Worm (Caenorhabditis elegans) whole organism, early embryonic: ENCODE data around the gene srw-35.
"Not testable (repeated sequence)": the region's sequence is repeated elsewhere in the genome, so short reads cannot be mapped to it uniquely, and the experiment has no call there.

ENCODE experiments used
- B0310.2 ChIP-seq: sonication (generic microtip); optimal IDR thresholded peaks from 2 replicates; lab custom pipeline; 2016; ENCODE audit warnings: mild to moderate bottlenecking, missing genetic modification characterization, missing compliant biosample characterization
- F13C5.2 ChIP-seq: sonication (generic microtip); optimal IDR thresholded peaks from 2 replicates; lab custom pipeline; 2017; ENCODE audit warnings: mild to moderate bottlenecking, missing genetic modification characterization, inconsistent platforms, missing compliant biosample characterization
- aly-1 ChIP-seq: sonication (generic microtip); optimal IDR thresholded peaks from 2 replicates; lab custom pipeline; 2016; ENCODE audit warnings: missing genetic modification characterization, missing compliant biosample characterization
- ama-1 ChIP-seq: fragments of 150-350 bp; optimal IDR thresholded peaks from 2 replicates; lab custom pipeline; 2014
- ceh-13 ChIP-seq: fragments of 200-800 bp; sonication (Bioruptor generic); optimal IDR thresholded peaks from 2 replicates; lab custom pipeline; 2018; ENCODE audit warnings: mild to moderate bottlenecking, missing genetic modification characterization, missing compliant biosample characterization
- ceh-36 ChIP-seq: sonication (generic microtip); optimal IDR thresholded peaks from 2 replicates; lab custom pipeline; 2016; ENCODE audit warnings: missing genetic modification characterization, inconsistent platforms, missing compliant biosample characterization
- ets-7 ChIP-seq: sonication (generic microtip); optimal IDR thresholded peaks from 2 replicates; lab custom pipeline; 2016; ENCODE audit warnings: missing genotype, missing genetic modification characterization, missing compliant biosample characterization
- flt-1 ChIP-seq: fragments of 200-800 bp; sonication (Bioruptor generic); IDR thresholded peaks from 2 replicates; pipeline ENCODE4 v1.3.6; 2022; ENCODE audit warnings: missing genetic modification characterization, missing compliant biosample characterization
- hmbx-1 ChIP-seq: sonication (generic microtip); optimal IDR thresholded peaks from 2 replicates; lab custom pipeline; 2016; ENCODE audit warnings: mild to moderate bottlenecking, missing genetic modification characterization, missing compliant biosample characterization
- hmg-4 ChIP-seq: fragments of 200-800 bp; sonication (Bioruptor generic); optimal IDR thresholded peaks from 2 replicates; lab custom pipeline; 2018; ENCODE audit warnings: mild to moderate bottlenecking, missing genetic modification characterization, missing compliant biosample characterization
- hnd-1 ChIP-seq: sonication (generic microtip); optimal IDR thresholded peaks from 2 replicates; lab custom pipeline; 2016; ENCODE audit warnings: missing genetic modification characterization, missing compliant biosample characterization
- pes-1 ChIP-seq: fragments of 200-800 bp; sonication (Bioruptor generic); IDR thresholded peaks from 2 replicates; pipeline ENCODE4 v1.3.6; 2022; ENCODE audit warnings: missing genetic modification reagents, missing genetic modification characterization, missing compliant biosample characterization
- scrt-1 ChIP-seq: fragments of 200-800 bp; sonication (Bioruptor generic); IDR thresholded peaks from 2 replicates; pipeline ENCODE4 v1.3.6; 2022; ENCODE audit warnings: missing genetic modification characterization, missing compliant biosample characterization
- sea-1 ChIP-seq: fragments of 200-800 bp; sonication (Bioruptor generic); conservative IDR thresholded peaks from 2 replicates; pipeline ENCODE4 v1.3.6; 2022; ENCODE audit warnings: missing genetic modification characterization, missing compliant biosample characterization
- tbx-11 ChIP-seq: fragments of 200-800 bp; sonication (Bioruptor generic); IDR thresholded peaks from 2 replicates; pipeline ENCODE4 v1.3.6; 2022; ENCODE audit warnings: missing genetic modification characterization, missing compliant biosample characterization
- tbx-37 ChIP-seq: fragments of 200-800 bp; sonication (Bioruptor generic); conservative IDR thresholded peaks from 2 replicates; pipeline ENCODE4 v1.3.6; 2022; ENCODE audit warnings: missing genetic modification reagents, missing genetic modification characterization, missing compliant biosample characterization
- tra-4 ChIP-seq: sonication (generic microtip); optimal IDR thresholded peaks from 2 replicates; lab custom pipeline; 2017; ENCODE audit warnings: missing genetic modification characterization, missing compliant biosample characterization

Gene srw-35

DNA sequence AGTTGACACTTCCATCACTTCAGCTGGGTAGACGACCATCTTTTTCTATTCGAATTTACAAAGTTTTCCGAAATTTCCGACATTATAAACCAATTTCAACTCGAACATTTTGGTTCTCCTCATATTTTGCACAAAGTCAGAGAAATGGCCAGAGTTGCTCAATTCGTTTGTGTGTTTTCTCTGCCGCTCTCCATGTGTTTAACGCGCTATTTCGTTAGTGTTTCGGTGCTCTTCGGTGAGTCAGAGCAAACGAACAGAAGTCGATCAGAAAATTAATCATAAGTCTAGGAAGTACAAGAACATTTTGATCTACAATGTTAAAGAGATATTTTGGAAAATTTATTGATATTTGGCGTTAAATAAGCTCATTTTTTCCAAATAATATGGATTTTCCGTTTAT is 36.4 kb downstream of the srw-35 start, which contains the start of gene srr-3:
Gene srr-3, minus strand, starts transcription at position 101 of the 400 bp plus-strand sequence.
- no peak for TF ChIP-seq F13C5.2 (tag; lab: Kevin White, UChicago)
- no peak for TF ChIP-seq B0310.2 (tag; lab: Kevin White, UChicago)
- no peak for TF ChIP-seq ama-1 (lab: Kevin White, UChicago)
- no peak for TF ChIP-seq scrt-1 (GFP tag; lab: Robert Waterston, UW)
- no peak for TF ChIP-seq aly-1 (tag; lab: Kevin White, UChicago)
- TF ChIP-seq ets-7 = no peak
- TF ChIP-seq ceh-13 (GFP tag; lab: Kevin White, UChicago) = no peak
- TF ChIP-seq hnd-1 (tag; lab: Kevin White, UChicago) = no peak
- TF ChIP-seq pes-1 = no peak
- TF ChIP-seq hmg-4 (GFP tag; lab: Kevin White, UChicago) = no peak
- no peak for TF ChIP-seq flt-1 (GFP tag; lab: Robert Waterston, UW)
- TF ChIP-seq tbx-37 = no peak
- TF ChIP-seq tbx-11 (GFP tag; lab: Robert Waterston, UW) = no peak
- no peak for TF ChIP-seq hmbx-1 (tag; lab: Kevin White, UChicago)
- no peak for TF ChIP-seq sea-1 (GFP tag; lab: Robert Waterston, UW)
- TF ChIP-seq tra-4 (tag; lab: Kevin White, UChicago) = no peak
- no peak for TF ChIP-seq ceh-36 (tag; lab: Kevin White, UChicago)

DNA sequence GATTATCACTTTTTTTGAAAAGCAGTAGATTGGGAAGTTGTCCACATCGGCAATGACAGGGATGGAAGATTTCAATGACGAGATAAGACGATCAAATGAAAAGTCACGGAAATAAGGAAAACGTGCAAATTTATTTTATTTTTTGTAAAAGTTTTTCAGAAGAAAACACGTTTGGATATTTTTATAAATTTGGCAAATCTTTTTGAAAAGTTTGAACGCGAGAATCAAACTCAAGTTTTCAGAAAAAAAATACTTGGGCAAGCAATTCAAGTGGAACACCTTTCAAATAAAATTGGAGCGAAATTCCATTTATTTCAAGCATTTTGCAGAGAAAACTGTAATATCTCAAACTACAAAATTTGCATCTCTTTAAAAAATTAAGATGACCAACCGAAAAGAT is 42.8 kb downstream of the srw-35 start, which contains the start of gene F36D3.5:
Gene F36D3.5, minus strand, starts transcription at position 101 of the 400 bp plus-strand sequence.
- not testable (repeated sequence) for TF ChIP-seq aly-1 (tag; lab: Kevin White, UChicago); scrt-1 (GFP tag; lab: Robert Waterston, UW); hmg-4 (GFP tag; lab: Kevin White, UChicago)

DNA sequence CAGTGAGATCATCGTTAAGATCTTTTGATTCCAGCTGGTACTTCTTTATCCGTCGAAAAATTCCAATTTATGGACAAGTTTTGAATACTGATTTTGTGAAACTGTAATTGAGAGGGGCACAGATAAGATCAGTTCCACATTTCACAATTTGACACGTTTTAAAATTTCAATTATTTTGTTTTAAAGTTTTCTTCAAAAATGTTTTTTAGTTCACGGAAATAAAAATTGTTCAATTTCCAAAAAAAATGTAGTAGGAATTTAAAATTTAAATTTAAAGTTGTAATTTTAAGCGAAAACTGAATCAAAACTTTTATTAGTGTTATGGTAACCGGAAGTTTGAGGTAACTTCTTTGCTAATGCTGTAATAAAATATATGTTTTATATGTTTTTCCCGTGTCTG is 45.3 kb downstream of the srw-35 start, which contains the start of gene F36D3.4:
Gene F36D3.4, minus strand, starts transcription at position 101 of the 400 bp plus-strand sequence.
- TF ChIP-seq F13C5.2 (tag; lab: Kevin White, UChicago) (no peak), pes-1 (no peak), tra-4 (tag; lab: Kevin White, UChicago) (no peak), ceh-36 (tag; lab: Kevin White, UChicago) (no peak), scrt-1 (GFP tag; lab: Robert Waterston, UW) (no peak), aly-1 (tag; lab: Kevin White, UChicago) (no peak), ceh-13 (GFP tag; lab: Kevin White, UChicago) (no peak), tbx-37 (no peak), B0310.2 (tag; lab: Kevin White, UChicago) (no peak)

DNA sequence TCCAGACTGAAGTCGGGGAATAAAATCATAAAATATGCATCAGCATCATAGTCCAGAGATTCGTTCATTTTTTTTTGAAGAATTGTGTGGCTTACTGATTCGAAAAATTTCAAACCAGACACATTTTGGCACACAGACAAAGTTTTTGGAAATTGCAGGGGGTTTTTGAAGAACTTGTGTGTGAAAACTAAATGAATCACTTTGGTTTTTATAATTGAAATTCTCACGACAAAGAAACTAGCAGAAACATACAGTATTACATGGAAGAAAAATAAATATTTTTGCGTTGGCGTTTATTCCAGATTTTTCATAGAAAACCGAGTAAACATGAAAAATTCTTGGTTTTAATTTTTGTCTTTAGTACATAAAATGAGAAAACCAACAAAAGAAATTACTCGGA is 49.9 kb downstream of the srw-35 start, which contains the start of gene srw-34:
Gene srw-34, minus strand, starts transcription at position 101 of the 400 bp plus-strand sequence.
- no peak for TF ChIP-seq scrt-1 (GFP tag; lab: Robert Waterston, UW)
- no peak for TF ChIP-seq sea-1 (GFP tag; lab: Robert Waterston, UW)
- TF ChIP-seq F13C5.2 (tag; lab: Kevin White, UChicago) = no peak
- no peak for TF ChIP-seq ceh-13 (GFP tag; lab: Kevin White, UChicago)
- TF ChIP-seq tra-4 (tag; lab: Kevin White, UChicago) = no peak
- no peak for TF ChIP-seq B0310.2 (tag; lab: Kevin White, UChicago)
- no peak for TF ChIP-seq ets-7
- TF ChIP-seq tbx-11 (GFP tag; lab: Robert Waterston, UW) = no peak
- TF ChIP-seq flt-1 (GFP tag; lab: Robert Waterston, UW) = no peak
- no peak for TF ChIP-seq pes-1
- no peak for TF ChIP-seq tbx-37
- TF ChIP-seq ceh-36 (tag; lab: Kevin White, UChicago) = no peak
- TF ChIP-seq aly-1 (tag; lab: Kevin White, UChicago) = no peak
- TF ChIP-seq hnd-1 (tag; lab: Kevin White, UChicago) = no peak
- TF ChIP-seq ama-1 (lab: Kevin White, UChicago) = no peak
